Worm (Caenorhabditis elegans) whole organism, early embryonic: ENCODE results near the gene lrpr-1.

Source experiments
- B0310.2 ChIP-seq: sonication (generic microtip); optimal IDR thresholded peaks from 2 replicates; lab custom pipeline; 2016; ENCODE audit warnings: mild to moderate bottlenecking, missing genetic modification characterization, missing compliant biosample characterization
- aly-1 ChIP-seq: sonication (generic microtip); optimal IDR thresholded peaks from 2 replicates; lab custom pipeline; 2016; ENCODE audit warnings: missing genetic modification characterization, missing compliant biosample characterization
- ama-1 ChIP-seq: fragments of 150-350 bp; optimal IDR thresholded peaks from 2 replicates; lab custom pipeline; 2014
- ceh-13 ChIP-seq: fragments of 200-800 bp; sonication (Bioruptor generic); optimal IDR thresholded peaks from 2 replicates; lab custom pipeline; 2018; ENCODE audit warnings: mild to moderate bottlenecking, missing genetic modification characterization, missing compliant biosample characterization
- ets-7 ChIP-seq: sonication (generic microtip); optimal IDR thresholded peaks from 2 replicates; lab custom pipeline; 2016; ENCODE audit warnings: missing genotype, missing genetic modification characterization, missing compliant biosample characterization
- flt-1 ChIP-seq: fragments of 200-800 bp; sonication (Bioruptor generic); IDR thresholded peaks from 2 replicates; pipeline ENCODE4 v1.3.6; 2022; ENCODE audit warnings: missing genetic modification characterization, missing compliant biosample characterization
- pes-1 ChIP-seq: fragments of 200-800 bp; sonication (Bioruptor generic); IDR thresholded peaks from 2 replicates; pipeline ENCODE4 v1.3.6; 2022; ENCODE audit warnings: missing genetic modification reagents, missing genetic modification characterization, missing compliant biosample characterization
- scrt-1 ChIP-seq: fragments of 200-800 bp; sonication (Bioruptor generic); IDR thresholded peaks from 2 replicates; pipeline ENCODE4 v1.3.6; 2022; ENCODE audit warnings: missing genetic modification characterization, missing compliant biosample characterization
- tbx-11 ChIP-seq: fragments of 200-800 bp; sonication (Bioruptor generic); IDR thresholded peaks from 2 replicates; pipeline ENCODE4 v1.3.6; 2022; ENCODE audit warnings: missing genetic modification characterization, missing compliant biosample characterization
- tbx-37 ChIP-seq: fragments of 200-800 bp; sonication (Bioruptor generic); conservative IDR thresholded peaks from 2 replicates; pipeline ENCODE4 v1.3.6; 2022; ENCODE audit warnings: missing genetic modification reagents, missing genetic modification characterization, missing compliant biosample characterization
- tra-4 ChIP-seq: sonication (generic microtip); optimal IDR thresholded peaks from 2 replicates; lab custom pipeline; 2017; ENCODE audit warnings: missing genetic modification characterization, missing compliant biosample characterization

ce11 chrV:5930588-5930987, 12.9 kb upstream of the lrpr-1 start, which contains the start of gene galt-1:
- TF ChIP-seq ceh-13 (GFP tag; lab: Kevin White, UChicago) = no peak
- no peak for TF ChIP-seq tra-4 (tag; lab: Kevin White, UChicago)
- TF ChIP-seq tbx-37 (GFP tag; lab: Robert Waterston, UW) = no peak
- TF ChIP-seq pes-1 = no peak
- TF ChIP-seq scrt-1 (GFP tag; lab: Robert Waterston, UW) = no peak
- TF ChIP-seq B0310.2 (tag; lab: Kevin White, UChicago) = no peak
- TF ChIP-seq ama-1 (lab: Kevin White, UChicago) = no peak
- no peak for TF ChIP-seq ets-7 (tag; lab: Kevin White, UChicago)
- no peak for TF ChIP-seq tbx-11 (GFP tag; lab: Robert Waterston, UW)
- no peak for TF ChIP-seq aly-1 (tag; lab: Kevin White, UChicago)
- TF ChIP-seq flt-1 (GFP tag; lab: Robert Waterston, UW) = no peak
